Fruit fly (Drosophila melanogaster): ENCODE measurements around the gene CG4360.

The CG4360 gene

dm6 chr3R:20280518-20280981, 47.3 kb downstream of the CG4360 start:
- TF ChIP-seq kay (GFP tag; ENCODE audit: borderline replicate concordance) (peak; percentile 2), CG11617 (GFP tag; optimal IDR thresholded peaks at IDR 0.05) (no peak)

dm6 chr3R:20276760-20277159, 51.0 kb downstream of the CG4360 start:
- TF ChIP-seq kay (GFP tag; ENCODE audit: borderline replicate concordance) (no peak), cnc (optimal IDR thresholded peaks at IDR 0.05) (no peak), ovo (GFP tag; optimal IDR thresholded peaks at IDR 0.05) (no peak), CG1620 (GFP tag; optimal IDR thresholded peaks at IDR 0.05) (no peak), CG12768 (GFP tag; optimal IDR thresholded peaks at IDR 0.05) (no peak), cic (GFP tag; optimal IDR thresholded peaks at IDR 0.05) (no peak), Hr96 (GFP tag; optimal IDR thresholded peaks at IDR 0.05) (no peak), bab1 (GFP tag; optimal IDR thresholded peaks at IDR 0.05) (no peak), Mnt (GFP tag; optimal IDR thresholded peaks at IDR 0.05) (no peak), CG14711 (tag; optimal IDR thresholded peaks at IDR 0.05) (no peak), Crg-1 (GFP tag; optimal IDR thresholded peaks at IDR 0.05) (no peak), pad (GFP tag; optimal IDR thresholded peaks at IDR 0.05) (no peak), CG11617 (GFP tag; optimal IDR thresholded peaks at IDR 0.05) (no peak), Clk (GFP tag; optimal IDR thresholded peaks at IDR 0.05) (no peak), CG33017 (tag; optimal IDR thresholded peaks at IDR 0.05) (no peak)

- TF ChIP-seq cnc (optimal IDR thresholded peaks at IDR 0.05): no peak
- TF ChIP-seq CG33017 (tag; optimal IDR thresholded peaks at IDR 0.05): no peak
- TF ChIP-seq CG14711 (tag; optimal IDR thresholded peaks at IDR 0.05): no peak
- no peak for TF ChIP-seq Hr96 (GFP tag; optimal IDR thresholded peaks at IDR 0.05)
- TF ChIP-seq toe (GFP tag; optimal IDR thresholded peaks at IDR 0.05): no peak
Measured at dm6 chr3R:20276012-20276411, 51.8 kb downstream of the CG4360 start.

- peak; percentile 61 for TF ChIP-seq kay (GFP tag; ENCODE audit: borderline replicate concordance)
- peak; percentile 99 for TF ChIP-seq tj (GFP tag; optimal IDR thresholded peaks at IDR 0.05)
- TF ChIP-seq CG7101 (tag; optimal IDR thresholded peaks at IDR 0.05): no peak
- TF ChIP-seq bab1 (GFP tag; optimal IDR thresholded peaks at IDR 0.05): peak; percentile 41
- no peak for TF ChIP-seq CG33017 (tag; optimal IDR thresholded peaks at IDR 0.05)
- TF ChIP-seq CG12768 (GFP tag; optimal IDR thresholded peaks at IDR 0.05): peak; percentile 29
- no peak for TF ChIP-seq CG7045 (GFP tag; optimal IDR thresholded peaks at IDR 0.05)
- no peak for TF ChIP-seq CG14711 (tag; optimal IDR thresholded peaks at IDR 0.05)
- no peak for TF ChIP-seq CG11617 (GFP tag; optimal IDR thresholded peaks at IDR 0.05)
- TF ChIP-seq Clk (GFP tag; optimal IDR thresholded peaks at IDR 0.05): no peak
- no peak for TF ChIP-seq ovo (GFP tag; optimal IDR thresholded peaks at IDR 0.05)
- no peak for TF ChIP-seq Hr96 (GFP tag; optimal IDR thresholded peaks at IDR 0.05)
- peak; percentile 95 for TF ChIP-seq cic (GFP tag; optimal IDR thresholded peaks at IDR 0.05)
- no peak for TF ChIP-seq CG5204 (GFP tag; optimal IDR thresholded peaks at IDR 0.05)
- no peak for TF ChIP-seq CG1620 (GFP tag; optimal IDR thresholded peaks at IDR 0.05)
- TF ChIP-seq Mnt (GFP tag; optimal IDR thresholded peaks at IDR 0.05): peak; percentile 28
- no peak for TF ChIP-seq toe (GFP tag; optimal IDR thresholded peaks at IDR 0.05)
- TF ChIP-seq cnc (optimal IDR thresholded peaks at IDR 0.05): no peak
- no peak for TF ChIP-seq pad (GFP tag; optimal IDR thresholded peaks at IDR 0.05)
- TF ChIP-seq Crg-1 (GFP tag; optimal IDR thresholded peaks at IDR 0.05): no peak
Measured at dm6 chr3R:20274521-20275294, 53.1 kb downstream of the CG4360 start.

All from whole organism, adult.